Fruit fly (Drosophila melanogaster) Kc167 (cell line): ENCODE results near the gene CG6845.

Source experiments
- Myc ChIP-seq: fragments of >200 bp; optimal IDR thresholded peaks from 2 replicates; lab custom pipeline; 2017; ENCODE audit warnings: missing external identifiers
- Sin3A ChIP-seq: fragments of >200 bp; optimal IDR thresholded peaks from 2 replicates; lab custom pipeline; 2018; ENCODE audit warnings: missing external identifiers
- h ChIP-seq: fragments of >200 bp; optimal IDR thresholded peaks from 3 replicates; lab custom pipeline; 2018; ENCODE audit warnings: missing external identifiers
- psq ChIP-seq: fragments of >200 bp; optimal IDR thresholded peaks from 2 replicates; lab custom pipeline; 2017; ENCODE audit warnings: missing external identifiers

DNA sequence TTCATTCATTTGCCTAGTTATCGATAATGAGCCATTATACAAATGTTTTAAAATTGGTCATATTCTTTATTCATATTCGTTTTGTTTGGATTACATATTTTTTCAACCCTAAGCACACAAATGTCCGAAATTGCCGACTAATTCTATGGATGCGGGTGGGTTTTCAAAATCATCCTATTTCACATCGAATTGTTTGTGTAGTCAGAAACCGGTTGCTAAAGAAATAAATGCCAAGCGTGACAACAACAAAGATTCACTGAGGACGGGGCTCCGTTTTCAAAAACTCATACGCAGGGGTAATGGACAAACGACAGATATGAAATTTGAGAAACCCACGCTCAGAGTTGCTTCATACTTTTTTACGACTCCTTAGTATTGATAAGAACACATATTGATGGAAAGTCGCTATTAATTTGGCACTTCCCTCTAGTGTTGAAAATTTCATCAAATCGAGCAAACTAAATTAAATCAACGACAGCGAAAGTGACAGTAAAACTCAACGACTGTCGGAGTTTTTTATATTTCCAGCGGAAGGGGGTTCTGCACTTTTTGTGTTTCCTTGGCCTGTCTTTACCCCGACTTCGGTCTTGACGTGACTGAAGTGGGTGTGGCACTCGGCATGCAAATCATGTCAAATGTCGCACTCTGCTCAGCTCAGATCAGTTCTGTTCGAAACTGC lies 13.3 kb downstream of the CG6845 start:
- TF ChIP-seq Myc (lab: Kevin White, UChicago) = no peak
- no peak for TF ChIP-seq psq (lab: Kevin White, UChicago)
- no peak for TF ChIP-seq h
- TF ChIP-seq Sin3A = no peak
